Worm (Caenorhabditis elegans): ENCODE measurements around the gene arp-1.

ce11 chrII:15107184-15107583 is 12.9 kb upstream of the arp-1 start:
- TF ChIP-seq nhr-11 (tag; optimal IDR thresholded peaks at IDR 0.05) (no peak), npax-4 (tag; optimal IDR thresholded peaks at IDR 0.05) (no peak), ceh-48 (tag; optimal IDR thresholded peaks at IDR 0.05) (no peak), zip-5 (tag; optimal IDR thresholded peaks at IDR 0.05) (no peak), K02D7.2 (tag; optimal IDR thresholded peaks at IDR 0.05) (no peak), che-1 (tag; optimal IDR thresholded peaks at IDR 0.05) (no peak), madf-2 (tag; optimal IDR thresholded peaks at IDR 0.05) (no peak), elt-2 (tag; optimal IDR thresholded peaks at IDR 0.05) (no peak), ama-1 (optimal IDR thresholded peaks at IDR 0.05) (no peak)
